Fruit fly (Drosophila melanogaster) whole organism, embryonic: ENCODE data around the gene CG14234.

Experiments used
- BEAF-32 ChIP-seq: fragments of 200-800 bp; sonication (Bioruptor generic); optimal IDR thresholded peaks from 3 replicates; lab custom pipeline; 2017; ENCODE audit warnings: missing biosample characterization, missing genetic modification characterization, mild to moderate bottlenecking, moderate library complexity, missing genetic modification reagents
- CG10267 ChIP-seq: fragments of 200-800 bp; sonication (Bioruptor generic); optimal IDR thresholded peaks from 2 replicates; lab custom pipeline; 2018; ENCODE audit warnings: missing biosample characterization, mild to moderate bottlenecking, missing genetic modification characterization, moderate library complexity
- CG12769 ChIP-seq: fragments of 200-800 bp; sonication (Bioruptor generic); optimal IDR thresholded peaks from 2 replicates; lab custom pipeline; 2019; ENCODE audit warnings: missing biosample characterization, mild to moderate bottlenecking, missing genetic modification characterization, moderate library complexity
- CG13624 ChIP-seq: fragments of 200-800 bp; sonication (Bioruptor generic); optimal IDR thresholded peaks from 2 replicates; lab custom pipeline; 2016; ENCODE audit warnings: missing biosample characterization, missing genetic modification characterization
- CG14710 ChIP-seq: fragments of 200-800 bp; sonication (Bioruptor generic); optimal IDR thresholded peaks from 3 replicates; lab custom pipeline; 2019; ENCODE audit warnings: missing biosample characterization, mild to moderate bottlenecking, missing genetic modification characterization, moderate library complexity
- CG15514 ChIP-seq: fragments of 200-800 bp; sonication (Bioruptor generic); optimal IDR thresholded peaks from 3 replicates; lab custom pipeline; 2017; ENCODE audit warnings: missing biosample characterization, missing genetic modification characterization, mild to moderate bottlenecking, moderate library complexity, missing genetic modification reagents
- CG17186 ChIP-seq: fragments of 200-800 bp; sonication (Bioruptor generic); optimal IDR thresholded peaks from 3 replicates; lab custom pipeline; 2017; ENCODE audit warnings: missing biosample characterization, missing genetic modification reagents, missing genetic modification characterization
- CG17361 ChIP-seq: fragments of 200-800 bp; sonication (Bioruptor generic); IDR thresholded peaks from 3 replicates; pipeline ENCODE4 v1.3.6; 2022; ENCODE audit warnings: missing biosample characterization, missing genetic modification characterization
- CG1832 ChIP-seq: fragments of 200-800 bp; sonication (Bioruptor generic); optimal IDR thresholded peaks from 2 replicates; lab custom pipeline; 2017; ENCODE audit warnings: missing biosample characterization, mild to moderate bottlenecking, missing genetic modification characterization, inconsistent platforms
- CG2129 ChIP-seq: fragments of 200-800 bp; sonication (Bioruptor generic); IDR thresholded peaks from 2 replicates; pipeline ENCODE4 v1.3.6; 2022; ENCODE audit warnings: missing biosample characterization, missing genetic modification characterization; ENCODE audit not compliant: partially characterized antibody
- CG3163 ChIP-seq: fragments of 200-800 bp; sonication (Bioruptor generic); optimal IDR thresholded peaks from 3 replicates; lab custom pipeline; 2016; ENCODE audit warnings: missing biosample characterization, missing genetic modification characterization
- CG33213 ChIP-seq: fragments of 200-800 bp; sonication (Bioruptor generic); optimal IDR thresholded peaks from 3 replicates; lab custom pipeline; 2016; ENCODE audit warnings: missing biosample characterization, missing genetic modification characterization
- CG3847 ChIP-seq: fragments of 200-800 bp; sonication (Bioruptor generic); IDR thresholded peaks from 2 replicates; pipeline ENCODE4 v1.3.6; 2022; ENCODE audit warnings: missing biosample characterization, missing genetic modification characterization
- CG6791 ChIP-seq: fragments of 200-800 bp; sonication (Bioruptor generic); IDR thresholded peaks from 3 replicates; pipeline ENCODE4 v1.3.6; 2022; ENCODE audit warnings: missing biosample characterization, missing genetic modification characterization; ENCODE audit not compliant: partially characterized antibody
- CG7745 ChIP-seq: fragments of 200-800 bp; sonication (Bioruptor generic); optimal IDR thresholded peaks from 2 replicates; lab custom pipeline; 2018; ENCODE audit warnings: missing biosample characterization, mild to moderate bottlenecking, missing genetic modification characterization, moderate library complexity
- CG7963 ChIP-seq: fragments of 200-800 bp; sonication (Bioruptor generic); IDR thresholded peaks from 3 replicates; pipeline ENCODE4 v1.3.6; 2022; ENCODE audit warnings: missing biosample characterization, missing genetic modification characterization; ENCODE audit not compliant: partially characterized antibody
- CG8089 ChIP-seq: fragments of 200-800 bp; sonication (Bioruptor generic); optimal IDR thresholded peaks from 3 replicates; lab custom pipeline; 2016; ENCODE audit warnings: missing biosample characterization, missing genetic modification characterization
- CG8359 ChIP-seq: fragments of 200-800 bp; sonication (Bioruptor generic); optimal IDR thresholded peaks from 2 replicates; lab custom pipeline; 2017; ENCODE audit warnings: missing biosample characterization, mild to moderate bottlenecking, missing genetic modification characterization, borderline replicate concordance
- CG9797 ChIP-seq: fragments of 200-800 bp; sonication (Bioruptor generic); optimal IDR thresholded peaks from 3 replicates; lab custom pipeline; 2018; ENCODE audit warnings: missing biosample characterization, mild to moderate bottlenecking, missing genetic modification characterization
- CTCF ChIP-seq: fragments of 200-800 bp; sonication (Bioruptor generic); optimal IDR thresholded peaks from 2 replicates; lab custom pipeline; 2017; ENCODE audit warnings: missing biosample characterization, mild to moderate bottlenecking, missing genetic modification characterization, moderate library complexity
- Dad ChIP-seq: fragments of 200-800 bp; sonication (Bioruptor generic); optimal IDR thresholded peaks from 3 replicates; lab custom pipeline; 2016; ENCODE audit warnings: missing biosample characterization, missing genetic modification characterization
- Deaf1 ChIP-seq: fragments of 200-800 bp; optimal IDR thresholded peaks from 3 replicates; lab custom pipeline; 2019; ENCODE audit warnings: missing biosample characterization, mild to moderate bottlenecking, missing genetic modification characterization, moderate library complexity
- Dip3 ChIP-seq: fragments of 200-800 bp; sonication (Bioruptor generic); optimal IDR thresholded peaks from 3 replicates; lab custom pipeline; 2016; ENCODE audit warnings: missing biosample characterization, missing genetic modification characterization
- Dref ChIP-seq: fragments of 200-800 bp; sonication (Bioruptor generic); IDR thresholded peaks from 2 replicates; pipeline ENCODE4 v1.3.6; 2022; ENCODE audit warnings: missing biosample characterization, missing genetic modification characterization
- Ets97D ChIP-seq: fragments of 200-800 bp; sonication (Bioruptor generic); optimal IDR thresholded peaks from 3 replicates; lab custom pipeline; 2016; ENCODE audit warnings: missing biosample characterization, missing genetic modification characterization
- Hand ChIP-seq: fragments of 200-800 bp; sonication (Bioruptor generic); optimal IDR thresholded peaks from 2 replicates; lab custom pipeline; 2017; ENCODE audit warnings: mild to moderate bottlenecking, missing biosample characterization, missing genetic modification reagents, missing genetic modification characterization
- HmgZ ChIP-seq: fragments of 200-800 bp; sonication (Bioruptor generic); optimal IDR thresholded peaks from 2 replicates; lab custom pipeline; 2018; ENCODE audit warnings: missing biosample characterization, mild to moderate bottlenecking, missing genetic modification characterization
- Lhr ChIP-seq: fragments of 200-800 bp; sonication (Bioruptor generic); optimal IDR thresholded peaks from 3 replicates; lab custom pipeline; 2017; ENCODE audit warnings: mild to moderate bottlenecking, missing biosample characterization, missing genetic modification reagents, missing genetic modification characterization
- MBD-R2 ChIP-seq: fragments of 200-800 bp; sonication (Bioruptor generic); IDR thresholded peaks from 2 replicates; pipeline ENCODE4 v1.3.6; 2022; ENCODE audit warnings: missing biosample characterization, missing genetic modification characterization
- Taf1 ChIP-seq: fragments of 200-800 bp; sonication (Bioruptor generic); IDR thresholded peaks from 2 replicates; pipeline ENCODE4 v1.3.6; 2022; ENCODE audit warnings: missing biosample characterization, missing genetic modification characterization
- Xbp1 ChIP-seq: fragments of 200-800 bp; sonication (Bioruptor generic); optimal IDR thresholded peaks from 3 replicates; lab custom pipeline; 2016; ENCODE audit warnings: missing biosample characterization, mild to moderate bottlenecking, missing genetic modification characterization
- amos ChIP-seq: fragments of 200-800 bp; sonication (Bioruptor generic); IDR thresholded peaks from 2 replicates; pipeline ENCODE4 v1.3.6; 2022; ENCODE audit warnings: missing biosample characterization, missing genetic modification characterization; ENCODE audit not compliant: partially characterized antibody
- grn ChIP-seq: fragments of 200-800 bp; sonication (Bioruptor generic); optimal IDR thresholded peaks from 3 replicates; lab custom pipeline; 2017; ENCODE audit warnings: missing biosample characterization, missing genetic modification characterization
- gt ChIP-seq: fragments of 200-800 bp; sonication (Bioruptor generic); IDR thresholded peaks from 2 replicates; pipeline ENCODE4 v1.3.6; 2022; ENCODE audit warnings: missing biosample characterization, missing genetic modification characterization
- knrl ChIP-seq: fragments of 200-800 bp; sonication (Bioruptor generic); IDR thresholded peaks from 3 replicates; pipeline ENCODE4 v1.3.6; 2022; ENCODE audit warnings: missing biosample characterization, missing genetic modification characterization; ENCODE audit not compliant: partially characterized antibody
- oc ChIP-seq: fragments of 200-800 bp; sonication (Bioruptor generic); optimal IDR thresholded peaks from 2 replicates; lab custom pipeline; 2018; ENCODE audit warnings: missing biosample characterization, mild to moderate bottlenecking, missing genetic modification characterization, moderate library complexity
- phol ChIP-seq: fragments of 200-800 bp; sonication (Bioruptor generic); optimal IDR thresholded peaks from 3 replicates; lab custom pipeline; 2018; ENCODE audit warnings: missing biosample characterization, mild to moderate bottlenecking, missing genetic modification characterization, moderate library complexity
- pzg ChIP-seq: fragments of 200-800 bp; sonication (Bioruptor generic); optimal IDR thresholded peaks from 3 replicates; lab custom pipeline; 2018; ENCODE audit warnings: missing biosample characterization, mild to moderate bottlenecking, missing genetic modification characterization, moderate library complexity
- slbo ChIP-seq: fragments of 200-800 bp; sonication (Bioruptor generic); IDR thresholded peaks from 2 replicates; pipeline ENCODE4 v1.3.6; 2022; ENCODE audit warnings: missing biosample characterization, missing genetic modification characterization
- sob ChIP-seq: fragments of 200-800 bp; sonication (Bioruptor generic); IDR thresholded peaks from 2 replicates; pipeline ENCODE4 v1.3.6; 2022; ENCODE audit warnings: missing biosample characterization, missing genetic modification characterization
- stwl ChIP-seq: fragments of 200-800 bp; sonication (Bioruptor generic); optimal IDR thresholded peaks from 3 replicates; lab custom pipeline; 2018; ENCODE audit warnings: missing biosample characterization, mild to moderate bottlenecking, missing genetic modification characterization, moderate library complexity
- tna ChIP-seq: fragments of 200-800 bp; sonication (Bioruptor generic); IDR thresholded peaks from 2 replicates; pipeline ENCODE4 v1.3.6; 2022; ENCODE audit warnings: missing biosample characterization, missing genetic modification characterization; ENCODE audit not compliant: partially characterized antibody
- unc-4 ChIP-seq: fragments of 200-800 bp; sonication (Bioruptor generic); IDR thresholded peaks from 2 replicates; pipeline ENCODE4 v1.3.6; 2022; ENCODE audit warnings: missing biosample characterization, missing genetic modification characterization; ENCODE audit not compliant: partially characterized antibody
- usp ChIP-seq: fragments of >200 bp; optimal IDR thresholded peaks from 2 replicates; lab custom pipeline; 2017; ENCODE audit warnings: missing biosample characterization, missing genetic modification characterization
- vfl ChIP-seq: fragments of 200-800 bp; sonication (Bioruptor generic); optimal IDR thresholded peaks from 2 replicates; lab custom pipeline; 2016; ENCODE audit warnings: missing biosample characterization, missing genetic modification characterization
- z ChIP-seq: fragments of 200-800 bp; sonication (Bioruptor generic); IDR thresholded peaks from 3 replicates; pipeline ENCODE4 v1.3.6; 2022; ENCODE audit warnings: missing biosample characterization, missing genetic modification characterization
- zen2 ChIP-seq: fragments of 200-800 bp; sonication (Bioruptor generic); IDR thresholded peaks from 3 replicates; pipeline ENCODE4 v1.3.6; 2022; ENCODE audit warnings: missing biosample characterization, missing genetic modification characterization; ENCODE audit not compliant: partially characterized antibody

CG14234 gene

DNA sequence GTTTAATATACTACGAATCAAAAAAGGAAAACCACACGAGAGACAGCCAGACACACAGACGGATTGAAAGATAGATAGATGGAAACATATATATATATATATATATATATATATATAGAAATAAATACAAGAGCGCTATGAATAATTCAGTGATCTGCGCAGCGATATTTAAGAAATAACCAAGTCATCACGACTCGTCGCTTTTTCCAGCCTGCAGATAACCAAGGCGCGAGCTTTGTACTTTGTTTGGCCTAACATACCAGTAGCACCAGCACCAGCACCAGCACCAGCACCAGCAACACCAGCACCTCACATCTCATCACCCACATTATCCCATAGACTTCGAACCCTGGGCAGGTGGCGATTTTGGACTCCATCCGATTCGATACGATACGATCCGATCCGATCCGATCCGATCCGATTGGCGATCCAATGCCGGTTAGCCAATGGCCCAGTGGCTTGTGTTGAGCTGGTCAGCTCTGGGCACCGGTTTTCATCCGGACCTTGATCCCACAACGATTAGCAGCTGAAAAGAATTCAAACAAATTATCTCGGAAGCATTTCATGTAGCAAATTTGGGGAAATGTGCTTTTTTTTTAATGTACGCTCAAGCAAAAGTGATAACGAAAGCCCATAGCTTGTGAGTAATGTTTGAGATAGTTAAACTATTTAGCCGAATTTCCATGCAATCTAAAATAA lies 19.5 kb downstream of the CG14234 start (continued):
- TF ChIP-seq Deaf1 = peak; percentile 40
- no peak for TF ChIP-seq CG1832 (GFP tag; lab: Kevin White, UChicago)
- no peak for TF ChIP-seq CG8089 (GFP tag; lab: Kevin White, UChicago)
- no peak for TF ChIP-seq CG17361 (GFP tag; lab: Robert Waterston, UW)
- TF ChIP-seq grn = peak; percentile 31
- TF ChIP-seq Hand = no peak
- no peak for TF ChIP-seq zen2 (GFP tag; lab: Robert Waterston, UW)
- TF ChIP-seq z (GFP tag; lab: Robert Waterston, UW) = 0 out of 3 replicates have a peak, but pooled peaks have one; percentile 28
- no peak for TF ChIP-seq CG2129 (GFP tag; lab: Robert Waterston, UW)

DNA sequence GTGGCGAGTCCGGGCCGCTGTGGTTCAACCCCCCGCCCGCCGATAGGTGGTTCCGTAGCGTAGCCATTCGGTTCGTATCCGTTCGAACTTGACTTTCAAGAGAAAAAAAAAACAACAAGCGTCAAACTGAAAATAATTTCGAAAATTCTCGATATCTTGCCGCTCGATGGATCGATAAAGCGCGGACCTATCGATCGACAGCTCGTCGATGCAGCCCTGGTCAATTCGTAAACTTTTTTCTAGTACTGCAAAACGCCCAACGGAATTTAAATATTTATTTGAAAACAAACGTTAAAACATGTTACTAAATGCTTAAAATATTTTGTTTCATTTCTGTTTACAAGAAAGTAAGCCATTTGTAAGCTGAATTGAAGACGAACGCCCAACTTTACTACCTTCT lies 26.8 kb downstream of the CG14234 start:
- TF ChIP-seq CG15514 (GFP tag; lab: Kevin White, UChicago) (peak; percentile 61), HmgZ (peak; percentile 49), CTCF (no peak), tna (GFP tag; lab: Robert Waterston, UW) (peak; percentile 46; the same call in 1 of the 2 replicates), pzg (GFP tag; lab: Kevin White, UChicago) (peak; percentile 69), CG3847 (GFP tag; lab: Robert Waterston, UW) (peak; percentile 61), slbo (GFP tag; lab: Robert Waterston, UW) (peak; percentile 40; the same call in 1 of the 2 replicates), sob (GFP tag; lab: Robert Waterston, UW) (0 out of 2 replicates have a peak, but pooled peaks have one; percentile 39), CG9797 (GFP tag; lab: Kevin White, UChicago) (peak; percentile 33), phol (tag; lab: Kevin White, UChicago) (peak; percentile 13), unc-4 (GFP tag; lab: Robert Waterston, UW) (peak; percentile 38; the same call in 1 of the 2 replicates), Ets97D (GFP tag; lab: Kevin White, UChicago) (peak; percentile 64), CG7745 (tag; lab: Kevin White, UChicago) (no peak), CG3163 (GFP tag; lab: Kevin White, UChicago) (peak; percentile 10), CG7963 (GFP tag; lab: Robert Waterston, UW) (0 out of 3 replicates have a peak, but pooled peaks have one; percentile 51), CG8359 (no peak), Dip3 (GFP tag; lab: Kevin White, UChicago) (peak; percentile 14), stwl (tag; lab: Kevin White, UChicago) (peak; percentile 53), usp (no peak), Taf1 (GFP tag; lab: Robert Waterston, UW) (no peak), MBD-R2 (GFP tag; lab: Robert Waterston, UW) (peak; percentile 50), Dad (peak; percentile 9), Xbp1 (GFP tag; lab: Kevin White, UChicago) (peak; percentile 11), oc (tag; lab: Kevin White, UChicago) (no peak), CG10267 (tag; lab: Kevin White, UChicago) (peak; percentile 97), knrl (no peak; the same call in 2 of the 3 replicates), CG12769 (tag; lab: Kevin White, UChicago) (no peak), gt (GFP tag; lab: Robert Waterston, UW) (no peak), vfl (GFP tag; lab: Kevin White, UChicago) (peak; percentile 4), Lhr (GFP tag; lab: Kevin White, UChicago) (peak; percentile 7), BEAF-32 (peak; percentile 72), CG17186 (GFP tag; lab: Kevin White, UChicago) (peak; percentile 8), CG33213 (peak; percentile 41), CG6791 (GFP tag; lab: Robert Waterston, UW) (peak; percentile 54; the same call in 1 of the 3 replicates), CG13624 (no peak), amos (GFP tag; lab: Robert Waterston, UW) (peak; percentile 71), CG14710 (tag; lab: Kevin White, UChicago) (peak; percentile 42), Dref (GFP tag; lab: Robert Waterston, UW) (peak; percentile 90)
